Worm (Caenorhabditis elegans): ENCODE results near the gene dsh-1.

dsh-1 gene

DNA sequence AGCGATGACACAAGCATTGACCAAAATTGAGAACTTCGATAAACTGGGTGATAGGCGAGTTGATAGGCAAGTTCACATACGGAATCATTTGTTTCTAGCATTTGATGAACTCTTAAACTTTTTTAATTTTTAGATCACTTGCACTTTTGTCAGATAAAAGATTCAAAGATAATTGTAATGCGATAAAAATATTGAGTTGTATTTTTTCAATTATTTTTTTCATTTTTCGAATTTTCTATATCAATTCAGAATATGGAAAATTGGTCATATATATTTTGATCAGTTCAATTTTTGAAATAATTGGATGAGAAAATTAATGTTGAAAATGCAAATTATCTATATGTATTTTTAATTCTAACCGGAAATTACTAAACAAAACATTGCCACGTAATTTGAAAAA, 58.4 kb downstream of the dsh-1 start, which contains the start of gene srb-3:
srb-3 (minus strand) TSS at position 101 of the 400 bp plus-strand sequence.
- no peak for TF ChIP-seq sea-1 (GFP tag; conservative IDR thresholded peaks at IDR 0.05)
- no peak for TF ChIP-seq pes-1 (GFP tag; IDR thresholded peaks at IDR 0.05)
- TF ChIP-seq scrt-1 (GFP tag; IDR thresholded peaks at IDR 0.05): no peak
- TF ChIP-seq tbx-37 (GFP tag; conservative IDR thresholded peaks at IDR 0.05): no peak
- no peak for TF ChIP-seq hmbx-1 (tag; optimal IDR thresholded peaks at IDR 0.05)
- no peak for TF ChIP-seq tra-4 (tag; optimal IDR thresholded peaks at IDR 0.05)
- TF ChIP-seq hmg-4 (GFP tag; optimal IDR thresholded peaks at IDR 0.05): no peak
- TF ChIP-seq ama-1 (optimal IDR thresholded peaks at IDR 0.05): no peak
- no peak for TF ChIP-seq aly-1 (tag; optimal IDR thresholded peaks at IDR 0.05)
- TF ChIP-seq tbx-11 (GFP tag; IDR thresholded peaks at IDR 0.05): no peak
- no peak for TF ChIP-seq ceh-36 (tag; optimal IDR thresholded peaks at IDR 0.05)

Data from whole organism, early embryonic.